Fruit fly (Drosophila melanogaster): ENCODE data around the gene Smr.
A peak's percentile ranks its signal among the peaks of the same experiment; 100 is the strongest.

The Smr gene

dm6 chrX:12752196-12752595 lies 9.8 kb upstream of the Smr start (continued):
- TF ChIP-seq Max (GFP tag; optimal IDR thresholded peaks at IDR 0.05) (peak; percentile 99), CG11093 (GFP tag; IDR thresholded peaks at IDR 0.05) (peak; percentile 98), ssp (GFP tag; IDR thresholded peaks at IDR 0.05) (peak; percentile 94), al (GFP tag; IDR thresholded peaks at IDR 0.05) (peak; percentile 99), CG2202 (tag; optimal IDR thresholded peaks at IDR 0.05) (peak; percentile 66), CG10147 (GFP tag; optimal IDR thresholded peaks at IDR 0.05) (peak; percentile 99), CG8478 (optimal IDR thresholded peaks at IDR 0.05) (peak; percentile 33), knrl (GFP tag; IDR thresholded peaks at IDR 0.05; ENCODE audit: partially characterized antibody) (no peak), NK7.1 (GFP tag; optimal IDR thresholded peaks at IDR 0.05) (peak; percentile 99), lola (GFP tag; optimal IDR thresholded peaks at IDR 0.05) (peak in 1 of 3 experiments; percentile 98), pb (GFP tag; optimal IDR thresholded peaks at IDR 0.05) (peak; percentile 99), CG15696 (tag; optimal IDR thresholded peaks at IDR 0.05) (peak; percentile 96), CG12391 (tag; optimal IDR thresholded peaks at IDR 0.05) (peak; percentile 99), D (optimal IDR thresholded peaks at IDR 0.05) (no peak), D (GFP tag; optimal IDR thresholded peaks at IDR 0.05) (peak; percentile 99), bcd (GFP tag; optimal IDR thresholded peaks at IDR 0.05) (peak; percentile 99), jumu (GFP tag; optimal IDR thresholded peaks at IDR 0.05) (peak; percentile 99), croc (GFP tag; conservative IDR thresholded peaks at IDR 0.05) (peak; percentile 99), ERR (GFP tag; optimal IDR thresholded peaks at IDR 0.05) (peak; percentile 99), sqz (GFP tag; optimal IDR thresholded peaks at IDR 0.05) (peak; percentile 93), Abd-B (GFP tag; optimal IDR thresholded peaks at IDR 0.05) (peak; percentile 99), CG6791 (GFP tag; IDR thresholded peaks at IDR 0.05; ENCODE audit: partially characterized antibody) (no peak), Chrac-16 (GFP tag; optimal IDR thresholded peaks at IDR 0.05) (peak; percentile 99), CG42726 (GFP tag; IDR thresholded peaks at IDR 0.05; ENCODE audit: partially characterized antibody) (no peak), br (optimal IDR thresholded peaks at IDR 0.05) (no peak), tna (GFP tag; IDR thresholded peaks at IDR 0.05; ENCODE audit: partially characterized antibody) (no peak), inv (GFP tag; IDR thresholded peaks at IDR 0.05; ENCODE audit: partially characterized antibody) (no peak), CG4820 (GFP tag; optimal IDR thresholded peaks at IDR 0.05) (peak; percentile 99), tll (GFP tag; optimal IDR thresholded peaks at IDR 0.05) (peak; percentile 15 to 56), BtbVII (GFP tag; optimal IDR thresholded peaks at IDR 0.05) (peak; percentile 99), CG13775 (GFP tag; optimal IDR thresholded peaks at IDR 0.05) (peak; percentile 99), crp (GFP tag; optimal IDR thresholded peaks at IDR 0.05) (peak; percentile 38 to 75), sr (GFP tag; IDR thresholded peaks at IDR 0.05) (peak; percentile 94), pita (GFP tag; optimal IDR thresholded peaks at IDR 0.05) (no peak), Side (GFP tag; optimal IDR thresholded peaks at IDR 0.05) (peak; percentile 99), CG11085 (GFP tag; IDR thresholded peaks at IDR 0.05) (peak; percentile 99), CG15601 (tag; optimal IDR thresholded peaks at IDR 0.05) (peak; percentile 73), lab (GFP tag; optimal IDR thresholded peaks at IDR 0.05) (peak; percentile 100), row (GFP tag; IDR thresholded peaks at IDR 0.05) (peak; percentile 99), CG2678 (tag; optimal IDR thresholded peaks at IDR 0.05) (peak; percentile 98), CG1792 (GFP tag; optimal IDR thresholded peaks at IDR 0.05) (peak; percentile 99), Opbp (GFP tag; IDR thresholded peaks at IDR 0.05; ENCODE audit: partially characterized antibody) (no peak), kah (GFP tag; optimal IDR thresholded peaks at IDR 0.05) (peak; percentile 93), CG11247 (GFP tag; IDR thresholded peaks at IDR 0.05) (peak; percentile 99), Gsc (GFP tag; IDR thresholded peaks at IDR 0.05) (peak; percentile 98), CG14710 (tag; optimal IDR thresholded peaks at IDR 0.05) (peak; percentile 98), peb (GFP tag; IDR thresholded peaks at IDR 0.05) (peak; percentile 98), gcm2 (GFP tag; optimal IDR thresholded peaks at IDR 0.05) (peak; percentile 99), Nf-YB (GFP tag; optimal IDR thresholded peaks at IDR 0.05) (peak; percentile 89), Vsx1 (GFP tag; optimal IDR thresholded peaks at IDR 0.05) (peak; percentile 96)
